Fruit fly (Drosophila melanogaster) whole organism, wandering third instar larva: ENCODE data around the gene CG32191.
"Not testable (repeated sequence)": the region's sequence is repeated elsewhere in the genome, so short reads cannot be mapped to it uniquely, and the experiment has no call there.

Experiments used
- Abd-B ChIP-seq: fragments of >200 bp; optimal IDR thresholded peaks from 2 replicates; lab custom pipeline; 2017; ENCODE audit warnings: missing biosample characterization, missing genetic modification characterization
- CG32264 ChIP-seq: fragments of 200-800 bp; sonication (Bioruptor generic); optimal IDR thresholded peaks from 2 replicates; lab custom pipeline; 2016; ENCODE audit warnings: missing biosample characterization, missing genetic modification characterization
- CG9705 ChIP-seq: fragments of 200-800 bp; sonication (Bioruptor generic); optimal IDR thresholded peaks from 2 replicates; lab custom pipeline; 2018; ENCODE audit warnings: missing biosample characterization, mild to moderate bottlenecking, missing genetic modification characterization
- CrebA ChIP-seq: fragments of 200-800 bp; sonication (Bioruptor generic); optimal IDR thresholded peaks from 2 replicates; lab custom pipeline; 2016; ENCODE audit warnings: missing biosample characterization, mild to moderate bottlenecking, missing genetic modification characterization, borderline replicate concordance
- Dfd ChIP-seq: fragments of >200 bp; optimal IDR thresholded peaks from 2 replicates; lab custom pipeline; 2017; ENCODE audit warnings: missing biosample characterization, missing genetic modification characterization
- Dif ChIP-seq: fragments of 200-275, 200-300 bp; sonication (Bioruptor generic); optimal IDR thresholded peaks from 2 replicates; lab custom pipeline; 2018; ENCODE audit warnings: missing biosample characterization, missing genetic modification characterization; ENCODE audit not compliant: partially characterized antibody
- GATAd ChIP-seq: sonication (Bioruptor generic); optimal IDR thresholded peaks from 2 replicates; lab custom pipeline; 2016; ENCODE audit warnings: missing biosample characterization, missing genetic modification characterization
- HLH106 ChIP-seq: fragments of 200-800 bp; optimal IDR thresholded peaks from 3 replicates; lab custom pipeline; 2019; ENCODE audit warnings: missing biosample characterization, mild to moderate bottlenecking, missing genetic modification characterization, moderate library complexity
- Hnf4 ChIP-seq: fragments of 200-800 bp; sonication (Bioruptor generic); optimal IDR thresholded peaks from 2 replicates; lab custom pipeline; 2016; ENCODE audit warnings: missing biosample characterization, mild to moderate bottlenecking, missing genetic modification characterization
- Hr78 ChIP-seq: fragments of >200 bp; optimal IDR thresholded peaks from 2 replicates; lab custom pipeline; 2017; ENCODE audit warnings: missing biosample characterization, missing genetic modification characterization
- Hr83 ChIP-seq: fragments of 200-300 bp; sonication (Bioruptor generic); optimal IDR thresholded peaks from 2 replicates; lab custom pipeline; 2016; ENCODE audit warnings: missing biosample characterization, mild to moderate bottlenecking, missing genetic modification characterization, moderate library complexity; ENCODE audit not compliant: poor library complexity, severe bottlenecking
- Jra ChIP-seq: sonication (Bioruptor generic); optimal IDR thresholded peaks from 2 replicates; lab custom pipeline; 2016; ENCODE audit warnings: missing biosample characterization, missing genetic modification characterization
- Mio ChIP-seq: sonication (Bioruptor generic); optimal IDR thresholded peaks from 2 replicates; lab custom pipeline; 2016; ENCODE audit warnings: missing biosample characterization, missing genetic modification characterization
- Myc ChIP-seq: fragments of >200 bp; optimal IDR thresholded peaks from 2 replicates; lab custom pipeline; 2017
- N ChIP-seq: fragments of >200 bp; optimal IDR thresholded peaks from 2 replicates; lab custom pipeline; 2018; ENCODE audit warnings: missing biosample characterization, missing external identifiers, missing genetic modification characterization
- OdsH ChIP-seq: fragments of 200-800 bp; sonication (Bioruptor generic); optimal IDR thresholded peaks from 2 replicates; lab custom pipeline; 2016; ENCODE audit warnings: missing biosample characterization, mild to moderate bottlenecking, missing genetic modification characterization
- Rel ChIP-seq, 2 experiments: fragments of 200-800 bp; sonication (Bioruptor generic) in 1 of 2; optimal IDR thresholded peaks; 2 replicates in 1 of 2; 3 replicates in 1 of 2; lab custom pipeline; 2016 to 2019; ENCODE audit warnings: mild to moderate bottlenecking in 2 of 2, missing biosample characterization in 2 of 2, missing genetic modification characterization in 2 of 2, moderate library complexity in 1 of 2
- Sp1 ChIP-seq: fragments of 200-800 bp; sonication (Bioruptor generic); optimal IDR thresholded peaks from 3 replicates; lab custom pipeline; 2019; ENCODE audit warnings: missing biosample characterization, mild to moderate bottlenecking, missing genetic modification characterization, moderate library complexity
- Vsx2 ChIP-seq: fragments of 200-300, 225-300 bp; sonication (Bioruptor generic); optimal IDR thresholded peaks from 2 replicates; lab custom pipeline; 2018; ENCODE audit warnings: missing biosample characterization, missing genetic modification characterization; ENCODE audit not compliant: partially characterized antibody
- br ChIP-seq: fragments of 200-800 bp; sonication (Bioruptor generic); optimal IDR thresholded peaks from 2 replicates; lab custom pipeline; 2016; ENCODE audit warnings: missing biosample characterization, missing genetic modification characterization
- brk ChIP-seq: fragments of 200-800 bp; sonication (Bioruptor generic); optimal IDR thresholded peaks from 2 replicates; lab custom pipeline; 2016; ENCODE audit warnings: missing biosample characterization, mild to moderate bottlenecking, missing genetic modification characterization
- dl ChIP-seq, 2 experiments: fragments of 175-275, 200-275 bp in 1 of 2; fragments of 200-275 bp in 1 of 2; sonication (Bioruptor generic); optimal IDR thresholded peaks; lab custom pipeline; 2018; ENCODE audit warnings: mild to moderate bottlenecking in 2 of 2, missing biosample characterization in 2 of 2, missing genetic modification characterization in 2 of 2, moderate library complexity in 2 of 2; ENCODE audit not compliant: partially characterized antibody in 2 of 2, insufficient read depth in 1 of 2
- dmrt93B ChIP-seq: fragments of 200-800 bp; sonication (Bioruptor generic); optimal IDR thresholded peaks from 2 replicates; lab custom pipeline; 2018; ENCODE audit warnings: missing biosample characterization, mild to moderate bottlenecking, missing genetic modification characterization
- dsf ChIP-seq: sonication (Bioruptor generic); optimal IDR thresholded peaks from 2 replicates; lab custom pipeline; 2016; ENCODE audit warnings: missing biosample characterization, missing genetic modification characterization, borderline replicate concordance
- ey ChIP-seq: fragments of 200-800 bp; sonication (Bioruptor generic); optimal IDR thresholded peaks from 2 replicates; lab custom pipeline; 2016; ENCODE audit warnings: missing biosample characterization, missing genetic modification characterization
- foxo ChIP-seq, 2 experiments: fragments of 200-800 bp; sonication (Bioruptor generic); optimal IDR thresholded peaks; 2 replicates in 1 of 2; 3 replicates in 1 of 2; lab custom pipeline; 2016 to 2017; ENCODE audit warnings: missing biosample characterization in 2 of 2, missing genetic modification characterization in 2 of 2
- fru ChIP-seq: fragments of 200-800 bp; sonication (Bioruptor generic); optimal IDR thresholded peaks from 3 replicates; lab custom pipeline; 2016; ENCODE audit warnings: missing biosample characterization, mild to moderate bottlenecking, missing genetic modification characterization
- h ChIP-seq: fragments of 200-800 bp; sonication (Bioruptor generic); optimal IDR thresholded peaks from 3 replicates; lab custom pipeline; 2016; ENCODE audit warnings: missing biosample characterization, mild to moderate bottlenecking, missing genetic modification characterization
- jim ChIP-seq: fragments of 175-275, 200-325 bp; sonication (Bioruptor generic); optimal IDR thresholded peaks from 2 replicates; lab custom pipeline; 2016; ENCODE audit warnings: missing biosample characterization, mild to moderate bottlenecking, missing genetic modification characterization
- lola ChIP-seq: fragments of >200 bp; optimal IDR thresholded peaks from 2 replicates; lab custom pipeline; 2017; ENCODE audit warnings: missing biosample characterization, missing genetic modification characterization
- pan ChIP-seq: fragments of >200 bp; optimal IDR thresholded peaks from 2 replicates; lab custom pipeline; 2017
- psq ChIP-seq: fragments of 200-800 bp; sonication (Bioruptor generic); optimal IDR thresholded peaks from 3 replicates; lab custom pipeline; 2017; ENCODE audit warnings: missing biosample characterization, mild to moderate bottlenecking, missing genetic modification characterization, moderate library complexity
- rgr ChIP-seq: fragments of 200-800 bp; sonication (Bioruptor generic); optimal IDR thresholded peaks from 3 replicates; lab custom pipeline; 2016; ENCODE audit warnings: missing biosample characterization, mild to moderate bottlenecking, missing genetic modification characterization
- sage ChIP-seq: fragments of 200-800 bp; sonication (Bioruptor generic); optimal IDR thresholded peaks from 2 replicates; lab custom pipeline; 2016; ENCODE audit warnings: missing biosample characterization, mild to moderate bottlenecking, missing genetic modification characterization
- sv ChIP-seq: fragments of 200-800 bp; sonication (Bioruptor generic); optimal IDR thresholded peaks from 3 replicates; lab custom pipeline; 2016; ENCODE audit warnings: missing biosample characterization, missing genetic modification characterization
- tai ChIP-seq: sonication (Bioruptor generic); optimal IDR thresholded peaks from 2 replicates; lab custom pipeline; 2016; ENCODE audit warnings: missing biosample characterization, missing genetic modification characterization
- usp ChIP-seq: fragments of >200 bp; optimal IDR thresholded peaks from 2 replicates; lab custom pipeline; 2017; ENCODE audit warnings: missing biosample characterization, missing genetic modification characterization
- woc ChIP-seq: sonication (Bioruptor generic); optimal IDR thresholded peaks from 2 replicates; lab custom pipeline; 2016; ENCODE audit warnings: missing biosample characterization, mild to moderate bottlenecking, missing genetic modification characterization

Gene CG32191

dm6 chr3L:17808597-17809213, at the start of gene CG32191:
CG32191 (minus strand) TSS chr3L:17809146.
- TF ChIP-seq OdsH (GFP tag; lab: Kevin White, UChicago): no peak
- no peak for TF ChIP-seq pan (lab: Kevin White, UChicago)
- TF ChIP-seq h (GFP tag; lab: Kevin White, UChicago): no peak
- no peak for TF ChIP-seq fru (GFP tag; lab: Kevin White, UChicago)
- TF ChIP-seq GATAd (GFP tag; lab: Kevin White, UChicago): no peak
- TF ChIP-seq tai (GFP tag; lab: Kevin White, UChicago): no peak
- no peak for TF ChIP-seq psq (GFP tag; lab: Kevin White, UChicago)
- no peak for TF ChIP-seq HLH106 (tag; lab: Kevin White, UChicago)
- TF ChIP-seq, all 38 proteins: peak for 0

- not testable (repeated sequence) for TF ChIP-seq rgr, brk, GATAd (GFP tag; lab: Kevin White, UChicago)
These were observed 49.2 kb upstream of the CG32191 start, which contains the start of gene CG34002 for dm6 chr3L:17858174-17858573. CG34002 (plus strand) TSS chr3L:17858474.

- peak; percentile 52 for TF ChIP-seq rgr (GFP tag; lab: Kevin White, UChicago)
- TF ChIP-seq sv: peak; percentile 57
- TF ChIP-seq Hnf4 (GFP tag; lab: Kevin White, UChicago): no peak
- no peak for TF ChIP-seq Mio (GFP tag; lab: Kevin White, UChicago)
- TF ChIP-seq CG9705 (GFP tag; lab: Kevin White, UChicago): no peak
- no peak for TF ChIP-seq lola
- TF ChIP-seq usp (GFP tag; lab: Kevin White, UChicago): no peak
- TF ChIP-seq fru (GFP tag; lab: Kevin White, UChicago): peak; percentile 60
- TF ChIP-seq foxo (GFP tag; optimal IDR thresholded peaks at IDR 0.05; lab: Kevin White, UChicago): peak in 1 of 2 experiments; percentile 80
- no peak for TF ChIP-seq dl (GFP tag; optimal IDR thresholded peaks at IDR 0.05; lab: Kevin White, UChicago; ENCODE audit: insufficient read depth in 1 of 2, partially characterized antibody in 2 of 2)
- peak; percentile 35 for TF ChIP-seq br (GFP tag; lab: Kevin White, UChicago)
- TF ChIP-seq sage (GFP tag; lab: Kevin White, UChicago): no peak
- peak; percentile 72 for TF ChIP-seq Sp1 (GFP tag; lab: Kevin White, UChicago)
- TF ChIP-seq N (GFP tag; lab: Kevin White, UChicago): no peak
- no peak for TF ChIP-seq Dif (GFP tag; lab: Kevin White, UChicago)
- TF ChIP-seq Dfd (GFP tag; lab: Kevin White, UChicago): no peak
- no peak for TF ChIP-seq Abd-B (GFP tag; lab: Kevin White, UChicago)
- no peak for TF ChIP-seq Myc (lab: Kevin White, UChicago)
- TF ChIP-seq Jra (GFP tag; lab: Kevin White, UChicago): no peak
- peak; percentile 52 for TF ChIP-seq HLH106 (tag; lab: Kevin White, UChicago)
- no peak for TF ChIP-seq Rel (GFP tag; optimal IDR thresholded peaks at IDR 0.05; lab: Kevin White, UChicago)
- no peak for TF ChIP-seq Rel (tag; optimal IDR thresholded peaks at IDR 0.05; lab: Kevin White, UChicago)
- TF ChIP-seq tai (GFP tag; lab: Kevin White, UChicago): no peak
- no peak for TF ChIP-seq Vsx2 (GFP tag; lab: Kevin White, UChicago)
- TF ChIP-seq OdsH (GFP tag; lab: Kevin White, UChicago): peak; percentile 62
- TF ChIP-seq dsf: no peak
- TF ChIP-seq CG32264: no peak
- peak; percentile 32 for TF ChIP-seq ey
- no peak for TF ChIP-seq CrebA (GFP tag; lab: Kevin White, UChicago)
- TF ChIP-seq jim (GFP tag; lab: Kevin White, UChicago): no peak
- TF ChIP-seq Hr83: peak; percentile 41
- no peak for TF ChIP-seq Hr78 (GFP tag; lab: Kevin White, UChicago)
- TF ChIP-seq dmrt93B (GFP tag; lab: Kevin White, UChicago): peak; percentile 52
- TF ChIP-seq brk (GFP tag; lab: Kevin White, UChicago): no peak
- no peak for TF ChIP-seq woc
- TF ChIP-seq psq (GFP tag; lab: Kevin White, UChicago): peak; percentile 68
- TF ChIP-seq GATAd (GFP tag; lab: Kevin White, UChicago): no peak
- TF ChIP-seq pan (lab: Kevin White, UChicago): no peak
- peak; percentile 45 for TF ChIP-seq h (GFP tag; lab: Kevin White, UChicago)
These were observed 47.9 kb upstream of the CG32191 start, which contains the start of gene CG5535 for dm6 chr3L:17856655-17857479. CG5535 (minus strand) TSS chr3L:17856794.
